Worm (Caenorhabditis elegans) whole organism, L1 larva: ENCODE measurements around the gene srx-129.

ENCODE experiments used
- alr-1 ChIP-seq: fragments of 200-800 bp; sonication (Bioruptor generic); optimal IDR thresholded peaks from 2 replicates; lab custom pipeline; 2018; ENCODE audit warnings: borderline replicate concordance, mild to moderate bottlenecking, missing genetic modification characterization, missing compliant biosample characterization
- elt-3 ChIP-seq, 6 experiments: fragments of 150-350 bp in 1 of 6; sonication (generic microtip); optimal IDR thresholded peaks; 2 replicates each; lab custom pipeline; 2017 to 2018; ENCODE audit warnings: missing biosample characterization in 6 of 6, missing genetic modification characterization in 6 of 6, inconsistent platforms in 1 of 6
- mab-9 ChIP-seq: fragments of 200-800 bp; sonication (Bioruptor generic); IDR thresholded peaks from 2 replicates; pipeline ENCODE4 v1.3.6; 2022; ENCODE audit warnings: missing genetic modification reagents, missing genetic modification characterization, missing compliant biosample characterization
- nhr-77 ChIP-seq: fragments of 150-350 bp; optimal IDR thresholded peaks from 2 replicates; lab custom pipeline; 2014; ENCODE audit warnings: missing biosample characterization, missing genetic modification characterization
- nhr-90 ChIP-seq: sonication (generic microtip); optimal IDR thresholded peaks from 2 replicates; lab custom pipeline; 2016; ENCODE audit warnings: mild to moderate bottlenecking, missing genetic modification characterization, missing compliant biosample characterization; ENCODE audit not compliant: poor library complexity
- tbx-2 ChIP-seq: sonication (generic microtip); optimal IDR thresholded peaks from 2 replicates; lab custom pipeline; 2016; ENCODE audit warnings: missing genetic modification characterization, missing compliant biosample characterization
- unc-130 ChIP-seq: fragments of 150-350 bp; optimal IDR thresholded peaks from 2 replicates; lab custom pipeline; 2017; ENCODE audit warnings: missing biosample characterization, missing genetic modification characterization, inconsistent platforms
- ztf-4 ChIP-seq: fragments of 150-350 bp; optimal IDR thresholded peaks from 2 replicates; lab custom pipeline; 2014; ENCODE audit warnings: missing biosample characterization, missing genetic modification characterization

ce11 chrV:13839433-13839832 lies 5.4 kb downstream of the srx-129 start, which contains the start of gene F55B12.10:
- TF ChIP-seq ztf-4 (tag; lab: Kevin White, UChicago) (no peak), unc-130 (tag; lab: Kevin White, UChicago) (no peak), nhr-90 (tag; lab: Kevin White, UChicago) (no peak), elt-3 (tag; optimal IDR thresholded peaks at IDR 0.05; lab: Kevin White, UChicago) (no peak), tbx-2 (tag; lab: Kevin White, UChicago) (no peak), alr-1 (tag; lab: Kevin White, UChicago) (no peak), nhr-77 (tag; lab: Kevin White, UChicago) (no peak), mab-9 (GFP tag; lab: Robert Waterston, UW) (no peak)
